Fruit fly (Drosophila melanogaster): Measurements from ENCODE around the gene sas.

DNA sequence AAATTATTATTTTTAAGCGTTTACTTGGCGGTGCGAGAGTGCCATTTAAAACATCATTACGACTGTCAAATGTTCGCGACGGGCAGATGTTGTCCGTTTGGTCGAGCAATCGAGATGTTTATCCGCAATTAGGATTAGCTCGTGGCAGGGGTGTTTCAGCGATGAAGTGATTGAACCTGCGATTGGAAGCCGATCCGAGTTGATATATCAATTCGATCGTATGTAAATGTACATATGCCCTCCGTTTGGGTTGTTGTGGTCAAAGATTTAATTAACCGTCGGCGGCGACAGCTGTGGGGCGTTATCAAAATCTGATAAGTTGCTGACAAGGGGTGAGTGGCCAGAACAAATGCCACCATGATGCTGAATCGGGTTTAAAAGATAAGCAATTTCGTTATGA, 20.0 kb upstream of the sas start:
- TF ChIP-seq CG8478 (optimal IDR thresholded peaks at IDR 0.05), result no peak
- TF ChIP-seq CTCF (optimal IDR thresholded peaks at IDR 0.05), result no peak

Measured in S2 (cell line).